Fruit fly (Drosophila melanogaster) Kc167 (cell line): ENCODE data around the gene CG14785.

Experiments
- h ChIP-seq: fragments of >200 bp; optimal IDR thresholded peaks from 3 replicates; lab custom pipeline; 2018; ENCODE audit warnings: missing external identifiers
- psq ChIP-seq: fragments of >200 bp; optimal IDR thresholded peaks from 2 replicates; lab custom pipeline; 2017; ENCODE audit warnings: missing external identifiers

dm6 chrX:1482840-1483518 is 26.1 kb upstream of the CG14785 start, which contains the start of the genes sta and inc:
- TF ChIP-seq h (lab: Kevin White, UChicago) (no peak), psq (lab: Kevin White, UChicago) (no peak)
